Worm (Caenorhabditis elegans): ENCODE data around the gene tsp-2.

- TF ChIP-seq ceh-79 (tag; optimal IDR thresholded peaks at IDR 0.05) (no peak), nfya-1 (tag; optimal IDR thresholded peaks at IDR 0.05; ENCODE audit: borderline replicate concordance, insufficient read depth) (no peak), attf-6 (GFP tag; IDR thresholded peaks at IDR 0.05) (no peak), chd-7 (tag; optimal IDR thresholded peaks at IDR 0.05) (no peak), B0261.1 (tag; optimal IDR thresholded peaks at IDR 0.05) (no peak), nhr-120 (GFP tag; IDR thresholded peaks at IDR 0.05) (no peak), snpc-4 (GFP tag; optimal IDR thresholded peaks at IDR 0.05) (no peak), snpc-4 (tag; optimal IDR thresholded peaks at IDR 0.05) (no peak), tlf-1 (GFP tag; optimal IDR thresholded peaks at IDR 0.05) (no peak)
Observed at ce11 chrIII:8279567-8279966, 41.8 kb upstream of the tsp-2 start.

Measured in whole organism, young adult.